Worm (Caenorhabditis elegans): ENCODE data around the gene cpg-24.

DNA sequence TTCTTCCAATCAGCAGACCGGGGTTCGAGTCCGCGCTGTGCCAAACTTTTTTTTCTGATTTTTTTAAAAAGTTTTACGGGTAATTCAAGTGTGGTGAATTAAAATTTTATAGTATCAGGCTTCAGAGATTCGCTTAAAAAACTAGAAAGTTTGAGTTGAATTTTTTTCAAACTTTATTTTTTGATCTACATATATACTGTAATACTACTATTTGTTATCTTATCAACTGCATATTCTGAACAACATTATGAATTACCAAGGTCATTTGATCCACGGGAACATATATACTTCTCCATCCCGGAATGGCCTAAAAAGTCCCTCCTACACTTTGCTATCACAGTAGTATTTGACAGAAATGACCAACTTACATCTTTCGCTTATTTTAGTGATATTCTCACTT is 1.7 kb downstream of the cpg-24 start, which contains the start of gene Y41D4B.6:
- no peak for TF ChIP-seq ref-1 (GFP tag; conservative IDR thresholded peaks at IDR 0.05)
- TF ChIP-seq flt-1 (GFP tag; IDR thresholded peaks at IDR 0.05): no peak
- no peak for TF ChIP-seq ztf-23 (GFP tag; IDR thresholded peaks at IDR 0.05)
- no peak for TF ChIP-seq T22C8.4 (GFP tag; IDR thresholded peaks at IDR 0.05)
- TF ChIP-seq ztf-29 (GFP tag; IDR thresholded peaks at IDR 0.05): no peak
- no peak for TF ChIP-seq cog-1 (tag; optimal IDR thresholded peaks at IDR 0.05)
- no peak for TF ChIP-seq klf-2 (GFP tag; conservative IDR thresholded peaks at IDR 0.05)
- no peak for TF ChIP-seq med-1 (GFP tag; optimal IDR thresholded peaks at IDR 0.05; ENCODE audit: insufficient read depth)
- no peak for TF ChIP-seq tab-1 (GFP tag; IDR thresholded peaks at IDR 0.05)
